Fruit fly (Drosophila melanogaster): ENCODE data around the gene CG31789.

The CG31789 gene

DNA sequence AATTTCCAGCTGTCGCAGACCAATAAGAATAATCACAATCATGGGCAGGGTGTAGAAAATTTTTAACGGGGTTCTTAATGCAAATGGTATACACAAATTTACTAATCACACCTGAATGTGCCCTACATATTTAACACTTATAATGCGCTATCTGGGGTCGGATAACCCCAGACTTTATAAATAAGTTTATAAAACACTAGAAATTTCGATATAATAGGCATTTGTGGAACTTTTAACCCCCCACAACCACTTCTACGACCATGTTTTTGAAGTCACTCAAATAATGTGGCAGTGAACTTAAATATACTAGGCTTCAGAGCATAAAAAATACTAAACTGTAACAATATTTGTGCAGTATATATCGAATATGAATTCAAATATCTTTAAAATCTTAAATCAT, 742 bp upstream of the CG31789 start, which contains the start of gene CG10413 (continued):
- TF ChIP-seq wek (GFP tag; optimal IDR thresholded peaks at IDR 0.05) (peak; percentile 93), CG17612 (GFP tag; IDR thresholded peaks at IDR 0.05) (peak; percentile 92), disco-r (GFP tag; optimal IDR thresholded peaks at IDR 0.05) (peak; percentile 97), CG17568 (GFP tag; optimal IDR thresholded peaks at IDR 0.05) (peak; percentile 97), nmo (GFP tag; optimal IDR thresholded peaks at IDR 0.05) (peak; percentile 98), Awh (GFP tag; IDR thresholded peaks at IDR 0.05) (peak; percentile 95), croc (GFP tag; conservative IDR thresholded peaks at IDR 0.05) (peak; percentile 95), CG12104 (GFP tag; optimal IDR thresholded peaks at IDR 0.05) (peak; percentile 96), Lim3 (GFP tag; IDR thresholded peaks at IDR 0.05) (peak; percentile 86), HmgD (GFP tag; optimal IDR thresholded peaks at IDR 0.05) (peak; percentile 97), Bdp1 (GFP tag; optimal IDR thresholded peaks at IDR 0.05) (peak; percentile 93), Atf6 (GFP tag; IDR thresholded peaks at IDR 0.05) (peak; percentile 98), hth (optimal IDR thresholded peaks at IDR 0.05) (no peak), slbo (GFP tag; IDR thresholded peaks at IDR 0.05) (peak; percentile 98), CG3847 (GFP tag; IDR thresholded peaks at IDR 0.05) (peak; percentile 98), cas (GFP tag; IDR thresholded peaks at IDR 0.05) (peak; percentile 94), pnt (GFP tag; optimal IDR thresholded peaks at IDR 0.05) (peak; percentile 97), jing (GFP tag; optimal IDR thresholded peaks at IDR 0.05) (peak; percentile 95), Lhr (GFP tag; optimal IDR thresholded peaks at IDR 0.05) (peak; percentile 91), CG18619 (GFP tag; optimal IDR thresholded peaks at IDR 0.05) (peak; percentile 98), CG15514 (GFP tag; optimal IDR thresholded peaks at IDR 0.05) (peak; percentile 94), sob (GFP tag; IDR thresholded peaks at IDR 0.05) (peak; percentile 98), tgo (GFP tag; IDR thresholded peaks at IDR 0.05) (peak; percentile 98), CG32772 (GFP tag; IDR thresholded peaks at IDR 0.05) (peak; percentile 96), sna (GFP tag; IDR thresholded peaks at IDR 0.05; ENCODE audit: partially characterized antibody) (no peak), CG6254 (GFP tag; optimal IDR thresholded peaks at IDR 0.05) (peak; percentile 92), ap (GFP tag; IDR thresholded peaks at IDR 0.05) (peak; percentile 92), D (optimal IDR thresholded peaks at IDR 0.05) (no peak), D (GFP tag; optimal IDR thresholded peaks at IDR 0.05) (peak; percentile 94), CG9797 (GFP tag; optimal IDR thresholded peaks at IDR 0.05) (peak; percentile 77), zfh1 (GFP tag; IDR thresholded peaks at IDR 0.05) (peak; percentile 97), Max (GFP tag; optimal IDR thresholded peaks at IDR 0.05) (peak; percentile 98), Aef1 (GFP tag; IDR thresholded peaks at IDR 0.05) (peak; percentile 95), CG12299 (tag; optimal IDR thresholded peaks at IDR 0.05) (peak; percentile 98), sc (optimal IDR thresholded peaks at IDR 0.05) (no peak), sc (GFP tag; optimal IDR thresholded peaks at IDR 0.05) (peak; percentile 92), HLH3B (GFP tag; IDR thresholded peaks at IDR 0.05) (peak; percentile 96), CG8924 (tag; optimal IDR thresholded peaks at IDR 0.05) (peak; percentile 98), lola (GFP tag; optimal IDR thresholded peaks at IDR 0.05) (peak in 1 of 3 experiments; percentile 97), Med (GFP tag) (peak; percentile 100), CG7839 (tag; optimal IDR thresholded peaks at IDR 0.05) (peak; percentile 98), Asciz (GFP tag; optimal IDR thresholded peaks at IDR 0.05) (peak; percentile 93), CG17912 (GFP tag; optimal IDR thresholded peaks at IDR 0.05) (peak; percentile 92), Hr39 (optimal IDR thresholded peaks at IDR 0.05) (no peak), CG31365 (tag; optimal IDR thresholded peaks at IDR 0.05) (peak; percentile 91), CG6683 (GFP tag; optimal IDR thresholded peaks at IDR 0.05) (peak; percentile 92), danr (GFP tag; IDR thresholded peaks at IDR 0.05) (peak; percentile 96), yki (optimal IDR thresholded peaks at IDR 0.05) (no peak), CG12219 (GFP tag; optimal IDR thresholded peaks at IDR 0.05) (peak; percentile 98), CG30431 (GFP tag; optimal IDR thresholded peaks at IDR 0.05) (peak; percentile 96), Fer1 (GFP tag; optimal IDR thresholded peaks at IDR 0.05) (peak; percentile 99), Rfx (GFP tag; IDR thresholded peaks at IDR 0.05) (peak; percentile 99), CG6654 (GFP tag; optimal IDR thresholded peaks at IDR 0.05) (peak; percentile 89)
